Fruit fly (Drosophila melanogaster) Kc167 (cell line): Measurements from ENCODE around the gene Nna1.

Experiments used
- Sin3A ChIP-seq: fragments of >200 bp; optimal IDR thresholded peaks from 2 replicates; lab custom pipeline; 2018; ENCODE audit warnings: missing external identifiers
- insv ChIP-seq: fragments of >200 bp; optimal IDR thresholded peaks from 3 replicates; lab custom pipeline; 2018; ENCODE audit warnings: missing external identifiers

dm6 chrX:13676458-13676944 lies 15.6 kb upstream of the Nna1 start, which contains the start of gene CG11162:
- TF ChIP-seq Sin3A (lab: Kevin White, UChicago) (no peak), insv (lab: Kevin White, UChicago) (no peak)
